Worm (Caenorhabditis elegans) whole organism, L1 larva: ENCODE data around the gene alh-3.

Source experiments
- ceh-82 ChIP-seq, 3 experiments: fragments of 150-350 bp in 1 of 3; sonication (generic microtip) in 2 of 3; optimal IDR thresholded peaks; 2 replicates each; lab custom pipeline; 2014 to 2017; ENCODE audit warnings: missing biosample characterization in 3 of 3, missing genetic modification characterization in 3 of 3
- elt-2 ChIP-seq: sonication (generic microtip); optimal IDR thresholded peaks from 2 replicates; lab custom pipeline; 2016; ENCODE audit warnings: missing genetic modification characterization, mild to moderate bottlenecking, inconsistent platforms, missing compliant biosample characterization, missing genetic modification reagents
- fkh-10 ChIP-seq: sonication (generic microtip); optimal IDR thresholded peaks from 2 replicates; lab custom pipeline; 2017; ENCODE audit warnings: missing biosample characterization, missing genetic modification reagents, missing genetic modification characterization
- fkh-4 ChIP-seq: sonication (generic microtip); optimal IDR thresholded peaks from 2 replicates; lab custom pipeline; 2016; ENCODE audit warnings: missing compliant biosample characterization, missing genetic modification characterization, borderline replicate concordance
- hlh-4 ChIP-seq: sonication (generic microtip); optimal IDR thresholded peaks from 2 replicates; lab custom pipeline; 2016; ENCODE audit warnings: mild to moderate bottlenecking, missing genetic modification characterization, missing compliant biosample characterization
- lir-3 ChIP-seq: sonication (generic microtip); optimal IDR thresholded peaks from 2 replicates; lab custom pipeline; 2016; ENCODE audit warnings: mild to moderate bottlenecking, missing genetic modification characterization, moderate library complexity, missing compliant biosample characterization; ENCODE audit not compliant: poor library complexity
- lsy-2 ChIP-seq, 2 experiments: fragments of 150-350 bp; optimal IDR thresholded peaks; 2 replicates each; lab custom pipeline; 2014; ENCODE audit warnings: missing biosample characterization in 2 of 2, missing genetic modification characterization in 2 of 2
- mdl-1 ChIP-seq, 2 experiments: fragments of 150-350 bp; optimal IDR thresholded peaks; 2 replicates each; lab custom pipeline; 2014 to 2017; ENCODE audit warnings: missing biosample characterization in 2 of 2, missing genetic modification characterization in 2 of 2, inconsistent platforms in 1 of 2
- nhr-11 ChIP-seq: fragments of 150-350 bp; optimal IDR thresholded peaks from 2 replicates; lab custom pipeline; 2014; ENCODE audit warnings: missing biosample characterization, missing genetic modification characterization
- nhr-90 ChIP-seq: sonication (generic microtip); optimal IDR thresholded peaks from 2 replicates; lab custom pipeline; 2016; ENCODE audit warnings: mild to moderate bottlenecking, missing genetic modification characterization, missing compliant biosample characterization; ENCODE audit not compliant: poor library complexity
- unc-130 ChIP-seq: fragments of 150-350 bp; optimal IDR thresholded peaks from 2 replicates; lab custom pipeline; 2017; ENCODE audit warnings: missing biosample characterization, missing genetic modification characterization, inconsistent platforms
- zip-4 ChIP-seq: fragments of 200-800 bp; sonication (Bioruptor generic); optimal IDR thresholded peaks from 2 replicates; lab custom pipeline; 2018; ENCODE audit warnings: mild to moderate bottlenecking, missing genetic modification characterization, moderate library complexity, missing compliant biosample characterization

DNA sequence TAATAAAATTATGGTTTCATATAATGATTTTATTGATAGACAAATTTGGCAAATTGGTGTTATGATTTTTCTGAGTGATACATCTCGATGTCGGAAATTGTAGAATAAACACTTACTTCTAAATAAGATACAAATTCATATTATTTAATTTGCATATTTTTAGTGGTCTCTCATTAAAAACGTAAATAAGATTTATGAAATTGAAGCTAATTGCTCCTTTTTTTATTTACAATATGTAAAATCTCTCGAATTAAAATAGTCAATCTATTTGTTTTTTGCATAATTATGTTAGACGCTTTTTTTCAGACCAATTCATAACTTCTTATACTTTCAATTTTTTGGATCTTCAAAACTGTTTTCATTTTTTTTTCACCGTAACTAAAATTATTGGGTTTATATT lies 9.9 kb downstream of the alh-3 start, which contains the start of gene hrg-6:
- TF ChIP-seq lir-3 (tag; lab: Kevin White, UChicago) = no peak
- no peak for TF ChIP-seq fkh-4 (tag; lab: Kevin White, UChicago)
- TF ChIP-seq nhr-90 = no peak
- TF ChIP-seq mdl-1 (tag; optimal IDR thresholded peaks at IDR 0.05; lab: Kevin White, UChicago) = no peak
- TF ChIP-seq unc-130 (tag; lab: Kevin White, UChicago) = no peak
- no peak for TF ChIP-seq nhr-11 (tag; lab: Kevin White, UChicago)
- TF ChIP-seq elt-2 (tag; lab: Kevin White, UChicago) = no peak
- no peak for TF ChIP-seq fkh-10 (GFP tag; lab: Kevin White, UChicago)
- no peak for TF ChIP-seq ceh-82 (tag; optimal IDR thresholded peaks at IDR 0.05; lab: Kevin White, UChicago)
- TF ChIP-seq lsy-2 (tag; optimal IDR thresholded peaks at IDR 0.05; lab: Kevin White, UChicago) = no peak
- no peak for TF ChIP-seq hlh-4 (tag; lab: Kevin White, UChicago)
- TF ChIP-seq zip-4 (GFP tag; lab: Kevin White, UChicago) = no peak
